Fruit fly (Drosophila melanogaster) whole organism, prepupa: ENCODE data around the gene nAChRbeta2.

Source experiments
- Blimp-1 ChIP-seq: fragments of 200-800 bp; sonication (Bioruptor generic); optimal IDR thresholded peaks from 3 replicates; lab custom pipeline; 2017; ENCODE audit warnings: missing biosample characterization, missing genetic modification characterization, mild to moderate bottlenecking, moderate library complexity, missing genetic modification reagents
- CG11294 ChIP-seq: fragments of 200-800 bp; sonication (Bioruptor generic); IDR thresholded peaks from 2 replicates; pipeline ENCODE4 v1.3.6; 2022; ENCODE audit warnings: missing biosample characterization, missing genetic modification characterization
- CG11762 ChIP-seq: fragments of 200-800 bp; sonication (Bioruptor generic); optimal IDR thresholded peaks from 3 replicates; lab custom pipeline; 2016; ENCODE audit warnings: missing biosample characterization, missing genetic modification characterization; ENCODE audit not compliant: insufficient read depth
- CG16779 ChIP-seq: fragments of 200-800 bp; sonication (Bioruptor generic); optimal IDR thresholded peaks from 3 replicates; lab custom pipeline; 2017; ENCODE audit warnings: missing biosample characterization, mild to moderate bottlenecking, missing genetic modification characterization
- CG3032 ChIP-seq: fragments of 200-800 bp; optimal IDR thresholded peaks from 2 replicates; lab custom pipeline; 2019; ENCODE audit warnings: missing biosample characterization, mild to moderate bottlenecking, missing genetic modification characterization, moderate library complexity
- CG31627 ChIP-seq: fragments of 200-800 bp; sonication (Bioruptor generic); optimal IDR thresholded peaks from 3 replicates; lab custom pipeline; 2016; ENCODE audit warnings: missing biosample characterization, missing genetic modification characterization
- CG4318 ChIP-seq: fragments of 200-800 bp; sonication (Bioruptor generic); optimal IDR thresholded peaks from 3 replicates; lab custom pipeline; 2017; ENCODE audit warnings: missing biosample characterization, mild to moderate bottlenecking, missing genetic modification characterization
- CG6163 ChIP-seq: fragments of 200-800 bp; sonication (Bioruptor generic); IDR thresholded peaks from 3 replicates; pipeline ENCODE4 v1.3.6; 2022; ENCODE audit warnings: missing biosample characterization, missing genetic modification characterization
- CG6854 ChIP-seq: fragments of 200-800 bp; sonication (Bioruptor generic); optimal IDR thresholded peaks from 2 replicates; lab custom pipeline; 2017; ENCODE audit warnings: missing biosample characterization, mild to moderate bottlenecking, missing genetic modification characterization
- CG8632 ChIP-seq: fragments of 200-800 bp; sonication (Bioruptor generic); optimal IDR thresholded peaks from 3 replicates; lab custom pipeline; 2016; ENCODE audit warnings: missing biosample characterization, missing genetic modification characterization
- CG9139 ChIP-seq: fragments of 200-800 bp; sonication (Bioruptor generic); optimal IDR thresholded peaks from 3 replicates; lab custom pipeline; 2017; ENCODE audit warnings: missing biosample characterization, mild to moderate bottlenecking, missing genetic modification characterization
- Eip75B ChIP-seq: fragments of 200-800 bp; sonication (Bioruptor generic); optimal IDR thresholded peaks from 3 replicates; lab custom pipeline; 2016; ENCODE audit warnings: missing biosample characterization, missing genetic modification characterization
- Eip78C ChIP-seq: fragments of 200-800 bp; sonication (Bioruptor generic); peaks from one replicate; lab custom pipeline; 2016; ENCODE audit warnings: missing biosample characterization, missing genetic modification characterization
- Ets21C ChIP-seq: fragments of 200-800 bp; sonication (Bioruptor generic); optimal IDR thresholded peaks from 3 replicates; lab custom pipeline; 2016; ENCODE audit warnings: missing biosample characterization, missing genetic modification characterization
- Ets96B ChIP-seq: fragments of 200-800 bp; optimal IDR thresholded peaks from 2 replicates; lab custom pipeline; 2019; ENCODE audit warnings: missing biosample characterization, mild to moderate bottlenecking, missing genetic modification characterization, moderate library complexity
- Gug ChIP-seq: fragments of 200-800 bp; sonication (Bioruptor generic); IDR thresholded peaks from 2 replicates; pipeline ENCODE4 v1.3.6; 2022; ENCODE audit warnings: missing biosample characterization, missing genetic modification characterization
- Hr38 ChIP-seq: sonication (Bioruptor generic); optimal IDR thresholded peaks from 2 replicates; lab custom pipeline; 2016; ENCODE audit warnings: missing biosample characterization, missing genetic modification characterization
- Hr39 ChIP-seq: fragments of 200-800 bp; sonication (Bioruptor generic); optimal IDR thresholded peaks from 2 replicates; lab custom pipeline; 2016; ENCODE audit warnings: missing biosample characterization, missing genetic modification characterization
- Hr4 ChIP-seq: fragments of 200-800 bp; sonication (Bioruptor generic); optimal IDR thresholded peaks from 3 replicates; lab custom pipeline; 2016; ENCODE audit warnings: missing biosample characterization, missing genetic modification characterization
- Lpt ChIP-seq: fragments of 200-800 bp; sonication (Bioruptor generic); optimal IDR thresholded peaks from 3 replicates; lab custom pipeline; 2016; ENCODE audit warnings: missing biosample characterization, missing genetic modification characterization
- Met ChIP-seq: fragments of 200-800 bp; sonication (Bioruptor generic); optimal IDR thresholded peaks from 3 replicates; lab custom pipeline; 2016; ENCODE audit warnings: missing biosample characterization, missing genetic modification characterization
- Smox ChIP-seq: fragments of 200-800 bp; sonication (Bioruptor generic); optimal IDR thresholded peaks from 3 replicates; lab custom pipeline; 2016; ENCODE audit warnings: missing biosample characterization, missing genetic modification characterization
- Sox102F ChIP-seq: fragments of 200-800 bp; sonication (Bioruptor generic); optimal IDR thresholded peaks from 2 replicates; lab custom pipeline; 2016; ENCODE audit warnings: missing biosample characterization, mild to moderate bottlenecking, missing genetic modification characterization
- achi ChIP-seq: fragments of 200-800 bp; sonication (Bioruptor generic); optimal IDR thresholded peaks from 3 replicates; lab custom pipeline; 2016; ENCODE audit warnings: missing biosample characterization, missing genetic modification characterization
- dac ChIP-seq: fragments of 200-800 bp; sonication (Bioruptor generic); optimal IDR thresholded peaks from 2 replicates; lab custom pipeline; 2017; ENCODE audit warnings: missing biosample characterization, mild to moderate bottlenecking, missing genetic modification characterization
- dsx ChIP-seq: fragments of 200-800 bp; optimal IDR thresholded peaks from 3 replicates; lab custom pipeline; 2019; ENCODE audit warnings: missing biosample characterization, mild to moderate bottlenecking, missing genetic modification characterization, moderate library complexity; ENCODE audit not compliant: poor library complexity, severe bottlenecking
- eg ChIP-seq: fragments of 200-800 bp; sonication (Bioruptor generic); IDR thresholded peaks from 3 replicates; pipeline ENCODE4 v1.3.6; 2022; ENCODE audit warnings: missing biosample characterization, missing genetic modification characterization
- fd85E ChIP-seq: fragments of 200-800 bp; sonication (Bioruptor generic); optimal IDR thresholded peaks from 3 replicates; lab custom pipeline; 2016; ENCODE audit warnings: missing biosample characterization, missing genetic modification characterization
- fkh ChIP-seq: fragments of 200-800 bp; sonication (Bioruptor generic); optimal IDR thresholded peaks from 3 replicates; lab custom pipeline; 2017; ENCODE audit warnings: missing biosample characterization, mild to moderate bottlenecking, missing genetic modification characterization, moderate library complexity
- lz ChIP-seq: fragments of 200-800 bp; sonication (Bioruptor generic); optimal IDR thresholded peaks from 3 replicates; lab custom pipeline; 2016; ENCODE audit warnings: missing biosample characterization, missing genetic modification characterization
- net ChIP-seq: fragments of 200-800 bp; sonication (Bioruptor generic); optimal IDR thresholded peaks from 3 replicates; lab custom pipeline; 2016; ENCODE audit warnings: missing biosample characterization, missing genetic modification characterization
- pdm3 ChIP-seq: fragments of 200-800 bp; sonication (Bioruptor generic); optimal IDR thresholded peaks from 3 replicates; lab custom pipeline; 2016; ENCODE audit warnings: missing biosample characterization, missing genetic modification characterization
- salr ChIP-seq, 2 experiments: fragments of 200-800 bp; sonication (Bioruptor generic); optimal IDR thresholded peaks; 3 replicates each; lab custom pipeline; 2016 to 2018; ENCODE audit warnings: missing biosample characterization in 2 of 2, missing genetic modification characterization in 2 of 2, mild to moderate bottlenecking in 1 of 2
- spab ChIP-seq: fragments of 200-800 bp; sonication (Bioruptor generic); optimal IDR thresholded peaks from 2 replicates; lab custom pipeline; 2017; ENCODE audit warnings: missing biosample characterization, mild to moderate bottlenecking, missing genetic modification characterization, missing genetic modification reagents
- ss ChIP-seq, 2 experiments: fragments of 200-800 bp; sonication (Bioruptor generic); optimal IDR thresholded peaks; 2 replicates in 1 of 2; 3 replicates in 1 of 2; lab custom pipeline; 2017 to 2018; ENCODE audit warnings: mild to moderate bottlenecking in 2 of 2, missing biosample characterization in 2 of 2, missing genetic modification characterization in 2 of 2, moderate library complexity in 1 of 2
- svp ChIP-seq: fragments of 200-800 bp; sonication (Bioruptor generic); peaks from one replicate; lab custom pipeline; 2016; ENCODE audit warnings: missing biosample characterization, missing genetic modification characterization
- topi ChIP-seq: fragments of 200-800 bp; sonication (Bioruptor generic); optimal IDR thresholded peaks from 3 replicates; lab custom pipeline; 2016; ENCODE audit warnings: missing biosample characterization, missing genetic modification characterization
- vri ChIP-seq: fragments of 200-800 bp; sonication (Bioruptor generic); optimal IDR thresholded peaks from 3 replicates; lab custom pipeline; 2016; ENCODE audit warnings: missing biosample characterization, mild to moderate bottlenecking, missing genetic modification characterization

nAChRbeta2 gene

DNA sequence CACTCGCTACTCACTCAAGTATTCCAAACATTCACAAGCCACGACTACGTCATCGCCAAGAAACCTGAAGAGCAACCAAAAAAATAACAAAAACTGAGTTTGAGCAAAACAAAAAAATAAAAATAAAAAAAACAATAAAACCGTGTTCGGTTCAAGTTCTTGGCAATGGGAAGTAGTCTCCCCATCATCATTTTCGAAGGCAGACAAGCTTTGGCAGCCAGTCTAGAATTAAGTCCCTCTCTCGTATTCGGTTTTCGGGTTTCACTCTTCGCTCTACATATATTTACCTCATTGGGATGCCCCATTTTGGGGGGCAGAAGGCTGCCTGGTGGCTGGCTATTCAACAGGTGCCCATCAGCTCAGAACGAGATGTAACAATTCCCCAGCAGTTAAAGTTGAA is 34.9 kb upstream of the nAChRbeta2 start (continued):
- TF ChIP-seq CG31627 (no peak), CG8632 (GFP tag; lab: Kevin White, UChicago) (peak; percentile 32), salr (GFP tag; optimal IDR thresholded peaks at IDR 0.05; lab: Kevin White, UChicago) (no peak), Gug (GFP tag; lab: Robert Waterston, UW) (no peak), achi (GFP tag; lab: Kevin White, UChicago) (peak; percentile 4), Met (no peak), Hr4 (GFP tag; lab: Kevin White, UChicago) (no peak), fd85E (no peak), Sox102F (no peak), Ets96B (tag; lab: Kevin White, UChicago) (peak; percentile 81), pdm3 (GFP tag; lab: Kevin White, UChicago) (peak; percentile 27), dsx (GFP tag; lab: Kevin White, UChicago) (peak; percentile 89), Smox (no peak), Eip78C (peak; percentile 80), net (GFP tag; lab: Kevin White, UChicago) (no peak), CG9139 (GFP tag; lab: Kevin White, UChicago) (peak; percentile 97), Ets21C (GFP tag; lab: Kevin White, UChicago) (no peak), Hr39 (GFP tag; lab: Kevin White, UChicago) (no peak), dac (GFP tag; lab: Kevin White, UChicago) (no peak), CG6163 (GFP tag; lab: Robert Waterston, UW) (no peak; the same call in none of the 3 replicates), topi (no peak), spab (GFP tag; lab: Kevin White, UChicago) (peak; percentile 83), CG6854 (GFP tag; lab: Kevin White, UChicago) (peak; percentile 58)

- TF ChIP-seq Blimp-1 (GFP tag; lab: Kevin White, UChicago): no peak
- TF ChIP-seq vri (GFP tag; lab: Kevin White, UChicago): peak; percentile 48
- peak; percentile 1 for TF ChIP-seq Eip78C
- no peak for TF ChIP-seq CG11294 (GFP tag; lab: Robert Waterston, UW)
- peak in 1 of 2 experiments; percentile 17 for TF ChIP-seq ss (GFP tag; optimal IDR thresholded peaks at IDR 0.05; lab: Kevin White, UChicago)
- no peak for TF ChIP-seq eg
Observed at dm6 chr3R:24548832-24549231, 33.9 kb upstream of the nAChRbeta2 start.

dm6 chr3R:24548216-24548615 is 33.3 kb upstream of the nAChRbeta2 start:
- TF ChIP-seq fkh: no peak
- TF ChIP-seq Lpt (GFP tag; lab: Kevin White, UChicago): no peak
- TF ChIP-seq CG6163 (GFP tag; lab: Robert Waterston, UW): no peak
- no peak for TF ChIP-seq lz (GFP tag; lab: Kevin White, UChicago)
- TF ChIP-seq eg: no peak
- no peak for TF ChIP-seq CG3032 (tag; lab: Kevin White, UChicago)
- no peak for TF ChIP-seq CG4318 (GFP tag; lab: Kevin White, UChicago)
- TF ChIP-seq Hr39 (GFP tag; lab: Kevin White, UChicago): no peak
- no peak for TF ChIP-seq CG8632 (GFP tag; lab: Kevin White, UChicago)
- TF ChIP-seq CG9139 (GFP tag; lab: Kevin White, UChicago): no peak
- TF ChIP-seq svp (GFP tag; lab: Kevin White, UChicago): no peak
- no peak for TF ChIP-seq CG11762 (GFP tag; lab: Kevin White, UChicago)
- no peak for TF ChIP-seq salr (GFP tag; optimal IDR thresholded peaks at IDR 0.05; lab: Kevin White, UChicago)
- TF ChIP-seq spab (GFP tag; lab: Kevin White, UChicago): no peak
- no peak for TF ChIP-seq Hr4 (GFP tag; lab: Kevin White, UChicago)
- no peak for TF ChIP-seq dsx (GFP tag; lab: Kevin White, UChicago)
- no peak for TF ChIP-seq Hr38
- no peak for TF ChIP-seq Eip78C
- TF ChIP-seq Eip75B: no peak
- TF ChIP-seq CG16779 (tag; lab: Kevin White, UChicago): no peak
- TF ChIP-seq, all 60 proteins: peak for 0
